Worm (Caenorhabditis elegans) whole organism, L2 larva: ENCODE results near the gene T22D1.8.
A peak's percentile ranks its signal among the peaks of the same experiment; 100 is the strongest.

Experiments
- C34F6.9 ChIP-seq: fragments of 150-350 bp; optimal IDR thresholded peaks from 2 replicates; lab custom pipeline; 2014; ENCODE audit warnings: missing biosample characterization, missing genetic modification characterization
- F13H6.1 ChIP-seq: sonication (generic microtip); optimal IDR thresholded peaks from 2 replicates; lab custom pipeline; 2016; ENCODE audit warnings: missing genetic modification characterization, missing compliant biosample characterization
- R02D3.7 ChIP-seq: fragments of 150-350 bp; optimal IDR thresholded peaks from 2 replicates; lab custom pipeline; 2014; ENCODE audit warnings: missing biosample characterization, missing genetic modification characterization
- ZK546.5 ChIP-seq: sonication (generic microtip); optimal IDR thresholded peaks from 2 replicates; lab custom pipeline; 2017; ENCODE audit warnings: missing biosample characterization, missing genetic modification characterization
- aly-2 ChIP-seq: fragments of 150-350 bp; optimal IDR thresholded peaks from 2 replicates; lab custom pipeline; 2014; ENCODE audit warnings: missing biosample characterization, missing genetic modification characterization
- ama-1 ChIP-seq: fragments of 150-350 bp; optimal IDR thresholded peaks from 2 replicates; lab custom pipeline; 2018; ENCODE audit warnings: inconsistent platforms
- blmp-1 ChIP-seq: sonication (generic microtip); optimal IDR thresholded peaks from 2 replicates; lab custom pipeline; 2017; ENCODE audit warnings: missing genetic modification characterization, mild to moderate bottlenecking, missing compliant biosample characterization, antibody characterized with exemption, moderate library complexity; ENCODE audit not compliant: insufficient read depth
- ceh-16 ChIP-seq: fragments of 150-350 bp; optimal IDR thresholded peaks from 2 replicates; lab custom pipeline; 2014; ENCODE audit warnings: missing biosample characterization, missing genetic modification characterization
- ceh-82 ChIP-seq: fragments of 150-350 bp; optimal IDR thresholded peaks from 2 replicates; lab custom pipeline; 2014; ENCODE audit warnings: missing biosample characterization, missing genetic modification characterization
- crh-2 ChIP-seq: sonication (generic microtip); optimal IDR thresholded peaks from 2 replicates; lab custom pipeline; 2017; ENCODE audit warnings: missing biosample characterization, missing genetic modification characterization
- egl-27 ChIP-seq: sonication (generic microtip); optimal IDR thresholded peaks from 3 replicates; lab custom pipeline; 2017; ENCODE audit warnings: missing biosample characterization, missing genetic modification reagents, missing genetic modification characterization
- elt-1 ChIP-seq: fragments of 150-350 bp; optimal IDR thresholded peaks from 2 replicates; lab custom pipeline; 2014; ENCODE audit warnings: missing biosample characterization, missing genetic modification characterization
- fos-1 ChIP-seq: fragments of 150-350 bp; optimal IDR thresholded peaks from 2 replicates; lab custom pipeline; 2014; ENCODE audit warnings: missing biosample characterization, missing genetic modification characterization
- lin-11 ChIP-seq: fragments of 150-350 bp; sonication (generic microtip); optimal IDR thresholded peaks from 2 replicates; lab custom pipeline; 2014; ENCODE audit warnings: missing biosample characterization, missing genetic modification characterization, inconsistent platforms, mixed read lengths
- lin-39 ChIP-seq: fragments of 150-350 bp; optimal IDR thresholded peaks from 2 replicates; lab custom pipeline; 2014; ENCODE audit warnings: missing biosample characterization, missing genetic modification reagents, missing genetic modification characterization
- lsy-2 ChIP-seq, 2 experiments: fragments of 150-350 bp in 1 of 2; sonication (generic microtip) in 1 of 2; optimal IDR thresholded peaks; 2 replicates each; lab custom pipeline; 2014 to 2017; ENCODE audit warnings: missing biosample characterization in 2 of 2, missing genetic modification characterization in 2 of 2
- mab-5 ChIP-seq: fragments of 150-350 bp; optimal IDR thresholded peaks from 2 replicates; lab custom pipeline; 2014; ENCODE audit warnings: missing biosample characterization, missing genetic modification characterization
- nhr-21 ChIP-seq: fragments of 150-350 bp; optimal IDR thresholded peaks from 2 replicates; lab custom pipeline; 2014; ENCODE audit warnings: missing biosample characterization, missing genetic modification characterization
- nhr-23 ChIP-seq: fragments of 150-350 bp; optimal IDR thresholded peaks from 2 replicates; lab custom pipeline; 2014; ENCODE audit warnings: missing biosample characterization, missing genetic modification reagents, missing genetic modification characterization
- nhr-237 ChIP-seq: fragments of 150-350 bp; optimal IDR thresholded peaks from 2 replicates; lab custom pipeline; 2014; ENCODE audit warnings: missing biosample characterization, missing genetic modification characterization
- nhr-25 ChIP-seq: fragments of 150-350 bp; sonication (generic microtip); optimal IDR thresholded peaks from 3 replicates; lab custom pipeline; 2014; ENCODE audit warnings: missing biosample characterization, missing genetic modification characterization
- peb-1 ChIP-seq: fragments of 150-350 bp; optimal IDR thresholded peaks from 2 replicates; lab custom pipeline; 2014; ENCODE audit warnings: missing biosample characterization, missing genetic modification characterization
- skn-1 ChIP-seq: sonication (generic microtip); optimal IDR thresholded peaks from 2 replicates; lab custom pipeline; 2017; ENCODE audit warnings: missing biosample characterization, missing genetic modification characterization
- sma-3 ChIP-seq: sonication (generic microtip); optimal IDR thresholded peaks from 2 replicates; lab custom pipeline; 2016; ENCODE audit warnings: missing genetic modification reagents, missing genetic modification characterization, missing compliant biosample characterization
- sma-9 ChIP-seq, 2 experiments: fragments of 150-350 bp in 1 of 2; sonication (generic microtip) in 1 of 2; optimal IDR thresholded peaks; 2 replicates each; lab custom pipeline; 2014 to 2016; ENCODE audit warnings: missing genetic modification characterization in 2 of 2, mild to moderate bottlenecking in 1 of 2, missing biosample characterization in 1 of 2, missing compliant biosample characterization in 1 of 2, missing genetic modification reagents in 1 of 2, moderate library complexity in 1 of 2
- snpc-4 ChIP-seq: fragments of 150-350 bp; optimal IDR thresholded peaks from 2 replicates; lab custom pipeline; 2014; ENCODE audit warnings: missing biosample characterization, missing genetic modification characterization
- unc-55 ChIP-seq: fragments of 150-350 bp; sonication (generic microtip); optimal IDR thresholded peaks from 3 replicates; lab custom pipeline; 2014; ENCODE audit warnings: missing biosample characterization, missing genetic modification reagents, missing genetic modification characterization
- unc-62 ChIP-seq: fragments of 150-350 bp; optimal IDR thresholded peaks from 2 replicates; lab custom pipeline; 2014; ENCODE audit warnings: missing biosample characterization, missing genetic modification reagents, missing genetic modification characterization
- zag-1 ChIP-seq: fragments of 150-350 bp; optimal IDR thresholded peaks from 2 replicates; lab custom pipeline; 2014; ENCODE audit warnings: missing biosample characterization, missing genetic modification characterization
- ztf-1 ChIP-seq: fragments of 200-800 bp; sonication (Bioruptor generic); conservative IDR thresholded peaks from 2 replicates; pipeline ENCODE4 v1.3.6; 2022; ENCODE audit warnings: missing genetic modification characterization, missing compliant biosample characterization
- ztf-11 ChIP-seq: sonication (generic microtip); optimal IDR thresholded peaks from 2 replicates; lab custom pipeline; 2017; ENCODE audit warnings: missing biosample characterization, missing genetic modification characterization
- ztf-4 ChIP-seq: fragments of 150-350 bp; optimal IDR thresholded peaks from 2 replicates; lab custom pipeline; 2014; ENCODE audit warnings: missing biosample characterization, missing genetic modification characterization

The T22D1.8 gene

ce11 chrIV:6905947-6906489, at the start of gene T22D1.8, which contains the start of gene T22D1.17:
TSS of gene T22D1.8 (minus strand) at chrIV:6906348.
TSS of gene T22D1.17 (plus strand) at chrIV:6905997.
- TF ChIP-seq elt-1 (tag; lab: Kevin White, UChicago) (no peak), ceh-16 (tag; lab: Kevin White, UChicago) (no peak), nhr-25 (tag; lab: Kevin White, UChicago) (peak; percentile 62), sma-3 (GFP tag; lab: Kevin White, UChicago) (no peak), nhr-237 (tag; lab: Kevin White, UChicago) (no peak), unc-62 (no peak), nhr-21 (tag; lab: Kevin White, UChicago) (peak; percentile 2)

- TF ChIP-seq F13H6.1 (tag; lab: Kevin White, UChicago): peak; percentile 15
- peak; percentile 27 for TF ChIP-seq C34F6.9 (tag; lab: Kevin White, UChicago)
- peak in 1 of 2 experiments; percentile 37 for TF ChIP-seq lsy-2 (tag; optimal IDR thresholded peaks at IDR 0.05; lab: Kevin White, UChicago)
- TF ChIP-seq sma-9 (GFP tag; optimal IDR thresholded peaks at IDR 0.05; lab: Kevin White, UChicago): peak; percentile 45
- TF ChIP-seq sma-9 (tag; optimal IDR thresholded peaks at IDR 0.05; lab: Kevin White, UChicago): no peak
- TF ChIP-seq aly-2: no peak
- TF ChIP-seq lin-11 (tag; lab: Kevin White, UChicago): no peak
- peak; percentile 88 for TF ChIP-seq unc-55 (GFP tag; lab: Kevin White, UChicago)
These were observed 48.5 kb upstream of the T22D1.8 start for ce11 chrIV:6954682-6955081.

DNA sequence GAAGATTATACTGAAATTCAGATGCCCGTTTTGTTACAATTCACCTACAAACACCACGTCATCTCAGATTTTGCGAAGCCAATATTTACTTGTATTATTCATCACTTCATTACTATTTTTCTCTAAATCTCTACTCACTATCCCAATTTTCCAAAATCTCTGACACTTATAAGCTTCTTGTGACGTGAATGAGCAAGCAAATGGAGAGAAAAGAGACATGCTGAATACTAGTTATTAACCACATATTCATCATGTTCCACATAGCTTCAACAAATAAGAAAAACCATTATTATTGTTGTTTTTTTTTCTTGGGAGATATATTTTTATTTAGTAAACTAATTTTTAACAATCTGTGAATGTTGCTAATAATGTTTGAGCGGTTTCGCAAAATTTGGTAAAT, 45.1 kb upstream of the T22D1.8 start:
- TF ChIP-seq egl-27 (no peak), ztf-1 (GFP tag; lab: Robert Waterston, UW) (no peak), nhr-237 (tag; lab: Kevin White, UChicago) (no peak), blmp-1 (no peak), elt-1 (tag; lab: Kevin White, UChicago) (no peak)

- TF ChIP-seq F13H6.1 (tag; lab: Kevin White, UChicago) (peak; percentile 48), aly-2 (no peak), zag-1 (no peak), sma-9 (GFP tag; optimal IDR thresholded peaks at IDR 0.05; lab: Kevin White, UChicago) (peak; percentile 18), sma-9 (tag; optimal IDR thresholded peaks at IDR 0.05; lab: Kevin White, UChicago) (no peak), lsy-2 (tag; optimal IDR thresholded peaks at IDR 0.05; lab: Kevin White, UChicago) (peak in 1 of 2 experiments; percentile 21)
These were observed 40.7 kb upstream of the T22D1.8 start for ce11 chrIV:6946832-6947231.

DNA sequence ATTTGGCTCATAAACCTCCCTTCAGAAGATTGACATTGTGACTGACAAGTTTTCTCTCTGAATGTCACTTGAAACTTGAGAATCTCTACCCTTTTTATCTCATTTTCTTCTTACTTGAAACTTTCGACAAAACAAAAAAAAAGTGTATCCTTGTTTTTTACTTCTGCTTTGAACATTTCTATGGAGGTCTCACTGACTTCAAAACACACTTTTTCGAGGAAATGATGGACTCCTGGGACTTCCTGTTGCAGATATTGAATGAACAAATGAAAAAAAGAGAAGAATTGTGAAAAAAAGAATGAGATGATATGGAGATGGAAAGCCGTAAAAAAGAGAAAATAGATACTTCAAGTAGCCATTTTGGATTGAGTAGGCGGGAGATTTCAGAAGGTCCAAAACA, 35.0 kb upstream of the T22D1.8 start:
- TF ChIP-seq ceh-82 (tag; lab: Kevin White, UChicago) (no peak), unc-55 (GFP tag; lab: Kevin White, UChicago) (no peak), ztf-4 (tag; lab: Kevin White, UChicago) (no peak), ama-1 (lab: Kevin White, UChicago) (no peak), unc-62 (no peak), ceh-16 (tag; lab: Kevin White, UChicago) (no peak), R02D3.7 (tag; lab: Kevin White, UChicago) (no peak)

DNA sequence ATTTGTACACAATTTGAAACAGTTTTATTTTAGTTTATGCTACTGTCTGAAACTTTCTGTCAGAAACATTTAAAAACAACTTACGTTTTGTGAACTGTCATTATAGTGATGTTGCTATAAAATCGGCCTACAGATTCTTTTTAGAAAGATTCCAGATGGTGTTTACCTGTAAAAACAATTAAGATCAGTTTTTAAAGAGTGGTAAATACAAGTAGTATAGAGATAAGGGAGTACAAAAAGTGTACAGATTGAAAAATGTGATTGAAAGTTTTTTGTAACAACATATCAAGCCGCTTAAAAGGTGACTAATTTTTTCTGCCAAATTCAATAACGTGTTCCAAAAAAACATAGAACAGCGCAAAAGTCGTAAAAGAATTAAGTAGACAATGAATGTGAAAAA, 31.4 kb upstream of the T22D1.8 start, which contains the start of gene npr-12:
Gene npr-12 (minus strand): TSS at position 101 of the 400 bp plus-strand sequence.
- TF ChIP-seq ZK546.5 (no peak), ztf-1 (GFP tag; lab: Robert Waterston, UW) (no peak), crh-2 (tag; lab: Kevin White, UChicago) (no peak), nhr-23 (tag; lab: Kevin White, UChicago) (no peak), sma-9 (GFP tag; optimal IDR thresholded peaks at IDR 0.05; lab: Kevin White, UChicago) (no peak), sma-9 (tag; optimal IDR thresholded peaks at IDR 0.05; lab: Kevin White, UChicago) (no peak), skn-1 (tag; lab: Kevin White, UChicago) (no peak), R02D3.7 (tag; lab: Kevin White, UChicago) (no peak), sma-3 (GFP tag; lab: Kevin White, UChicago) (no peak), nhr-25 (tag; lab: Kevin White, UChicago) (no peak), fos-1 (tag; lab: Kevin White, UChicago) (no peak), C34F6.9 (tag; lab: Kevin White, UChicago) (no peak), snpc-4 (tag; lab: Kevin White, UChicago) (no peak), aly-2 (no peak), ztf-11 (tag; lab: Kevin White, UChicago) (no peak), mab-5 (no peak), peb-1 (tag; lab: Kevin White, UChicago) (no peak), zag-1 (no peak), lin-39 (tag; lab: Kevin White, UChicago) (no peak)
